Worm (Caenorhabditis elegans) whole organism, L3 larva: ENCODE results near the gene T28H10.2.

Source experiments
- R02D3.7 ChIP-seq: fragments of 150-350 bp; optimal IDR thresholded peaks from 2 replicates; lab custom pipeline; 2014; ENCODE audit warnings: missing biosample characterization, missing genetic modification characterization
- ZK546.5 ChIP-seq: sonication (generic microtip); optimal IDR thresholded peaks from 2 replicates; lab custom pipeline; 2017; ENCODE audit warnings: missing biosample characterization, missing genetic modification characterization
- ama-1 ChIP-seq: fragments of 150-350 bp; optimal IDR thresholded peaks from 2 replicates; lab custom pipeline; 2018
- ceh-16 ChIP-seq: sonication (generic microtip); optimal IDR thresholded peaks from 2 replicates; lab custom pipeline; 2017; ENCODE audit warnings: missing biosample characterization, missing genetic modification characterization
- ceh-9 ChIP-seq: sonication (generic microtip); optimal IDR thresholded peaks from 2 replicates; lab custom pipeline; 2018; ENCODE audit warnings: missing biosample characterization, missing genetic modification characterization
- daf-12 ChIP-seq: fragments of 150-350 bp; optimal IDR thresholded peaks from 2 replicates; lab custom pipeline; 2014; ENCODE audit warnings: missing biosample characterization, missing genetic modification reagents, missing genetic modification characterization
- egl-27 ChIP-seq: sonication (generic microtip); optimal IDR thresholded peaks from 4 replicates; lab custom pipeline; 2017; ENCODE audit warnings: missing biosample characterization, missing genetic modification reagents, missing genetic modification characterization
- egl-5 ChIP-seq: fragments of 150-350 bp; optimal IDR thresholded peaks from 2 replicates; lab custom pipeline; 2017; ENCODE audit warnings: missing biosample characterization, missing genetic modification reagents, missing genetic modification characterization, inconsistent platforms
- elt-3 ChIP-seq, 3 experiments: fragments of 150-350 bp in 1 of 3; sonication (generic microtip) in 2 of 3; optimal IDR thresholded peaks; 2 replicates in 2 of 3; 4 replicates in 1 of 3; lab custom pipeline; 2014 to 2017; ENCODE audit warnings: missing biosample characterization in 3 of 3, missing genetic modification characterization in 3 of 3
- fos-1 ChIP-seq: fragments of 150-350 bp; optimal IDR thresholded peaks from 2 replicates; lab custom pipeline; 2014; ENCODE audit warnings: missing biosample characterization, missing genetic modification characterization
- hmg-11 ChIP-seq: sonication (generic microtip); optimal IDR thresholded peaks from 2 replicates; lab custom pipeline; 2016; ENCODE audit warnings: missing genetic modification characterization, missing compliant biosample characterization
- lin-15B ChIP-seq: fragments of 150-350 bp; optimal IDR thresholded peaks from 2 replicates; lab custom pipeline; 2014; ENCODE audit warnings: missing biosample characterization, missing genetic modification characterization
- lin-39 ChIP-seq: fragments of 150-350 bp; optimal IDR thresholded peaks from 2 replicates; lab custom pipeline; 2018; ENCODE audit warnings: missing biosample characterization, missing genetic modification reagents, missing genetic modification characterization
- mdl-1 ChIP-seq: fragments of 150-350 bp; optimal IDR thresholded peaks from 2 replicates; lab custom pipeline; 2014; ENCODE audit warnings: missing biosample characterization, missing genetic modification characterization
- mml-1 ChIP-seq: fragments of 150-350 bp; sonication (generic microtip); optimal IDR thresholded peaks from 3 replicates; lab custom pipeline; 2014; ENCODE audit warnings: missing biosample characterization, missing genetic modification characterization
- nfya-1 ChIP-seq: sonication (generic microtip); optimal IDR thresholded peaks from 2 replicates; lab custom pipeline; 2017; ENCODE audit warnings: missing genetic modification characterization, mild to moderate bottlenecking, missing compliant biosample characterization, antibody characterized with exemption, moderate library complexity; ENCODE audit not compliant: insufficient read depth
- nhr-11 ChIP-seq: fragments of 150-350 bp; optimal IDR thresholded peaks from 2 replicates; lab custom pipeline; 2014; ENCODE audit warnings: missing biosample characterization, missing genetic modification characterization
- nhr-12 ChIP-seq: fragments of 150-350 bp; optimal IDR thresholded peaks from 2 replicates; lab custom pipeline; 2014; ENCODE audit warnings: missing biosample characterization, missing genetic modification characterization
- nhr-23 ChIP-seq: fragments of 150-350 bp; optimal IDR thresholded peaks from 2 replicates; lab custom pipeline; 2014; ENCODE audit warnings: missing biosample characterization, missing genetic modification reagents, missing genetic modification characterization
- nhr-237 ChIP-seq: fragments of 150-350 bp; optimal IDR thresholded peaks from 2 replicates; lab custom pipeline; 2014; ENCODE audit warnings: missing biosample characterization, missing genetic modification characterization
- nhr-25 ChIP-seq: sonication (generic microtip); optimal IDR thresholded peaks from 2 replicates; lab custom pipeline; 2017; ENCODE audit warnings: missing biosample characterization, missing genetic modification characterization
- nhr-28 ChIP-seq: fragments of 150-350 bp; optimal IDR thresholded peaks from 2 replicates; lab custom pipeline; 2014; ENCODE audit warnings: missing biosample characterization, missing genetic modification characterization
- pha-4 ChIP-seq: fragments of 150-350 bp; optimal IDR thresholded peaks from 2 replicates; lab custom pipeline; 2014; ENCODE audit warnings: missing biosample characterization, missing genetic modification reagents, missing genetic modification characterization
- sea-2 ChIP-seq: fragments of 150-350 bp; sonication (generic microtip); optimal IDR thresholded peaks from 4 replicates; lab custom pipeline; 2014; ENCODE audit warnings: missing biosample characterization, missing genetic modification reagents, missing genetic modification characterization
- snpc-4 ChIP-seq: fragments of 150-350 bp; optimal IDR thresholded peaks from 2 replicates; lab custom pipeline; 2014; ENCODE audit warnings: missing biosample characterization, missing genetic modification characterization
- tbx-2 ChIP-seq: sonication (generic microtip); optimal IDR thresholded peaks from 2 replicates; lab custom pipeline; 2016; ENCODE audit warnings: mild to moderate bottlenecking, missing genetic modification characterization, missing compliant biosample characterization
- unc-62 ChIP-seq: fragments of 150-350 bp; sonication (generic microtip); optimal IDR thresholded peaks from 4 replicates; lab custom pipeline; 2014; ENCODE audit warnings: missing biosample characterization, missing genetic modification reagents, missing genetic modification characterization
- ztf-4 ChIP-seq: fragments of 150-350 bp; optimal IDR thresholded peaks from 2 replicates; lab custom pipeline; 2014; ENCODE audit warnings: missing biosample characterization, missing genetic modification characterization

T28H10.2 gene

DNA sequence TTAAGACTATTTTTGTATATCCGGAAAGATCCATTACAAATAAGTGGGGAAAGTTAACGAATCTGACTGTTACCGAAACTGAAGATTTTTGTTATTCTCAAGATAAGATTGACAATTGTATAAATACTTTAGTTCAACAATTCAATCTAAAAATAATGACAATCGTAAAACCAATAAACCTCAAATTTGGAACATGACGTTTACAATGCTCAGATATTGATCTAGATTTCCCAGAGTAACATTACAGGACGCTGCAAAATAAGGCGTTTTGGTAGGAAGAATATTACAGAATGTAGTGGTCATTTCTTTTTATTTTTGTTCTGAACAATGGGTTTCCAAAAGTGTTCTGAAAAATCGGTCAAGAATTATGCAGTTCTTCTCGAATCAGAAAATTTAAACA is 14.0 kb upstream of the T28H10.2 start, which contains the start of gene F45D3.1:
Gene F45D3.1 (plus strand): TSS at position 301 of the 400 bp plus-strand sequence.
- no peak for TF ChIP-seq lin-15B (tag; lab: Kevin White, UChicago)
- no peak for TF ChIP-seq daf-12 (tag; lab: Kevin White, UChicago)
- no peak for TF ChIP-seq nhr-237 (tag; lab: Kevin White, UChicago)
- no peak for TF ChIP-seq nhr-28 (tag; lab: Kevin White, UChicago)
- no peak for TF ChIP-seq ceh-9
- TF ChIP-seq unc-62, result no peak
- TF ChIP-seq mml-1 (tag; lab: Kevin White, UChicago), result no peak
- no peak for TF ChIP-seq fos-1 (tag; lab: Kevin White, UChicago)
- no peak for TF ChIP-seq ztf-4 (tag; lab: Kevin White, UChicago)
- TF ChIP-seq tbx-2 (tag; lab: Kevin White, UChicago), result no peak
- TF ChIP-seq nhr-25 (tag; lab: Kevin White, UChicago), result no peak
- no peak for TF ChIP-seq mdl-1 (tag; lab: Kevin White, UChicago)
- TF ChIP-seq ZK546.5 (tag; lab: Kevin White, UChicago), result no peak

DNA sequence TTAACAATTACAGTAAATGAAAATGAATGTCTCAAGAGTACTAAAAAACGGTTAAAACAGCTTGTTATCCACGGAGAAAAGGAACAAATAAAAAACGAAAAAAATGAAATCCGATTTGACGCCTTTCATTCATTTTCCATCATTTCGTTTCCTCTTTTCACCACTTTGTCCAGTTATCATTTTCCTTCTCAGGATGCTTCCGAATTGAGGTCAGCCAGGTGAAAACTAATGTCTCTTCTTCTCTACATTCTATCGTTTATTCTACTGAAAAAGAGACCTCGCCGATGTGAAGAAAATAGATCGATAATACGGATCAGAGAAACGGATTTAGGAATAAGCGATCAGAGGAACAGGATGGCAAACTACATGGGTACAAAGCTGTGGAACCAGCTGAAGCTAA is 13.4 kb upstream of the T28H10.2 start:
- TF ChIP-seq ceh-9 (no peak), nhr-23 (peak; percentile 50)

DNA sequence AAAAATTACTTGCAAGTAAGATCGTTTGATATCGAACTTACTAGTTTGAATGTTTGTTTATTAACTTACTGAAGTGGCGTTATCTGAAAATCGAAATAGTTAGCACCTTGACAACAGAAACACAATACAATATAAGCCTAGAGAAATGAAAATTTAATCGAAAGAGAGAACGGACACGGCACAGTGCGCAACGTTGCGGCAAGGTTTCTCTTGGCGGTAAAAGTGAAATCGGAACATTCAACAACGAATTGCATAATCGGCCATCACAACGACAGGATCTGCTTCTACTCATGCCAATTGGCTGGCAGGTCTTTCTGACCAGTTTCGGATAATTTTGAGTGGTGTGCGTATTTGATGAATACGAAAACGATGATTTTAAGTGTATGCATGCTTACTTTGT is 12.8 kb upstream of the T28H10.2 start, which contains the start of gene dyf-4:
Gene dyf-4 (minus strand): TSS at position 213 of the 400 bp plus-strand sequence.
- TF ChIP-seq nhr-25 (tag; lab: Kevin White, UChicago) (peak; percentile 27), ceh-16 (no peak)
- TF ChIP-seq, all 47 proteins: peak for 1

ce11 chrV:12523356-12523755 is 10.6 kb upstream of the T28H10.2 start:
- no peak for TF ChIP-seq nhr-23
- peak; percentile 59 for TF ChIP-seq lin-39 (tag; lab: Kevin White, UChicago)
- no peak for TF ChIP-seq mdl-1 (tag; lab: Kevin White, UChicago)
- no peak for TF ChIP-seq nhr-12 (tag; lab: Kevin White, UChicago)
- no peak for TF ChIP-seq elt-3 (tag; optimal IDR thresholded peaks at IDR 0.05; lab: Kevin White, UChicago)

DNA sequence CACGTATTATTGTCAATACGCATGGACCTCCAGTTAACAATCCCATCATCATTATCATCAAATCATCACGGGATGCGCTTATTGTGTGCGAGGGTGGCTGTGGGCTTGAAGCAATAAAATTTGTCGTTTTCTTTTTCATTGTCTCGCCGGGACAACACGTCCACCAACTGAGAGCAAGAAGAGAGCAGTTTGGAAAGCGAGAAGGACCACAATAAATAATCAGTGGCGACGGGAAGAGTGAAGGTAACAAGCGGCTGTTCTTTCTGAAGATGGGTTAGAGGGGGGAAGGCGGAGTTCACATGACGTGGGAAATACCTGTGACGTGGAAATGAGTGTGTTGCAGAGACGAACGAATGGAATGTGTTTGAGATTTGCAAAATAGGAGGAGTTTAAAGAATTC is 6.0 kb upstream of the T28H10.2 start:
- TF ChIP-seq egl-5 (peak; percentile 93), ZK546.5 (tag; lab: Kevin White, UChicago) (no peak), nfya-1 (tag; lab: Kevin White, UChicago) (peak; percentile 22), ama-1 (lab: Kevin White, UChicago) (peak; percentile 4), nhr-25 (tag; lab: Kevin White, UChicago) (no peak), egl-27 (tag; lab: Kevin White, UChicago) (no peak), hmg-11 (no peak), lin-39 (tag; lab: Kevin White, UChicago) (peak; percentile 47), daf-12 (tag; lab: Kevin White, UChicago) (no peak), nhr-11 (tag; lab: Kevin White, UChicago) (no peak), nhr-28 (tag; lab: Kevin White, UChicago) (no peak), ztf-4 (tag; lab: Kevin White, UChicago) (no peak)

- TF ChIP-seq ama-1 (lab: Kevin White, UChicago) (no peak), nfya-1 (tag; lab: Kevin White, UChicago) (peak; percentile 20)
These were observed 5.0 kb upstream of the T28H10.2 start for ce11 chrV:12517757-12518156.

ce11 chrV:12517148-12517547 is 4.4 kb upstream of the T28H10.2 start, which contains the start of gene cal-1:
cal-1 (minus strand) TSS chrV:12517248.
- TF ChIP-seq sea-2 (GFP tag; lab: Kevin White, UChicago), result no peak
- no peak for TF ChIP-seq snpc-4 (tag; lab: Kevin White, UChicago)
- TF ChIP-seq egl-5, result no peak
- no peak for TF ChIP-seq ceh-16
- TF ChIP-seq hmg-11, result no peak
- TF ChIP-seq pha-4 (tag; lab: Kevin White, UChicago), result no peak
- TF ChIP-seq R02D3.7, result no peak
